Worm (Caenorhabditis elegans): ENCODE data around the gene D1086.1.

- TF ChIP-seq nhr-237 (tag; optimal IDR thresholded peaks at IDR 0.05) (no peak), unc-55 (GFP tag; optimal IDR thresholded peaks at IDR 0.05) (no peak), nhr-11 (tag; optimal IDR thresholded peaks at IDR 0.05) (no peak), ztf-4 (tag; optimal IDR thresholded peaks at IDR 0.05) (no peak), lsy-2 (tag; optimal IDR thresholded peaks at IDR 0.05) (no peak), unc-62 (GFP tag; optimal IDR thresholded peaks at IDR 0.05) (no peak)
Observed at ce11 chrV:14141846-14142245, 43.2 kb downstream of the D1086.1 start.
